Worm (Caenorhabditis elegans) whole organism, early embryonic: ENCODE data around the gene D1005.10.

Source experiments
- B0310.2 ChIP-seq: sonication (generic microtip); optimal IDR thresholded peaks from 2 replicates; lab custom pipeline; 2016; ENCODE audit warnings: mild to moderate bottlenecking, missing genetic modification characterization, missing compliant biosample characterization
- ama-1 ChIP-seq: fragments of 150-350 bp; optimal IDR thresholded peaks from 2 replicates; lab custom pipeline; 2014
- hmbx-1 ChIP-seq: sonication (generic microtip); optimal IDR thresholded peaks from 2 replicates; lab custom pipeline; 2016; ENCODE audit warnings: mild to moderate bottlenecking, missing genetic modification characterization, missing compliant biosample characterization

ce11 chrX:1487096-1487495 lies 1.1 kb upstream of the D1005.10 start:
- no peak for TF ChIP-seq B0310.2 (tag; lab: Kevin White, UChicago)
- TF ChIP-seq hmbx-1: no peak
- TF ChIP-seq ama-1 (lab: Kevin White, UChicago): no peak
